Worm (Caenorhabditis elegans): ENCODE measurements around the gene rps-14.

The rps-14 gene

ce11 chrIII:7216924-7217521 is 37.6 kb upstream of the rps-14 start:
- peak; percentile 96 for TF ChIP-seq unc-62 (GFP tag; optimal IDR thresholded peaks at IDR 0.05)
- TF ChIP-seq hlh-1 (tag; optimal IDR thresholded peaks at IDR 0.05) = peak; percentile 96
- TF ChIP-seq lin-13 (tag; optimal IDR thresholded peaks at IDR 0.05) = no peak
- TF ChIP-seq nhr-12 (tag; optimal IDR thresholded peaks at IDR 0.05) = no peak
- peak; percentile 98 for TF ChIP-seq unc-120 (tag; optimal IDR thresholded peaks at IDR 0.05; ENCODE audit: poor library complexity, severe bottlenecking)

DNA sequence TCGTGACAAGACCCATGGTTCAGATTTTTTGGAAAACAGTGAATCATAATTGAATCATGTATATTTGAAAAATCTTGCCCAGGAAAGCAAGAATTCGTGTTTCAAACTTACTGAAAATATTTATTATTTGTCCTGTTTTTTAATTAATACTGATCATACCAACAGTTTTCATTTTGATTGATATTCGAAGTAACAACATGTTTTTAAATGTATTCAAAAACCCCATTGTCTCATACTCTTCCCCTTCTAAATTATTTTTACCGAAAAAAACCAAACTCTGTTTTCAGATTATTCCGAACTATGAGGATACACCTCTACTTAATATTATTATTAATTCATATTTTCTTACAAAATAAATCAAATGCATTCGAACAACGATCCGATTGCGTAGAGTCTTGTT is 36.8 kb upstream of the rps-14 start, which contains the start of gene R151.1:
Gene R151.1 (plus strand): TSS at position 301 of the 400 bp plus-strand sequence.
- TF ChIP-seq ces-1 (GFP tag; optimal IDR thresholded peaks at IDR 0.05) = no peak

DNA sequence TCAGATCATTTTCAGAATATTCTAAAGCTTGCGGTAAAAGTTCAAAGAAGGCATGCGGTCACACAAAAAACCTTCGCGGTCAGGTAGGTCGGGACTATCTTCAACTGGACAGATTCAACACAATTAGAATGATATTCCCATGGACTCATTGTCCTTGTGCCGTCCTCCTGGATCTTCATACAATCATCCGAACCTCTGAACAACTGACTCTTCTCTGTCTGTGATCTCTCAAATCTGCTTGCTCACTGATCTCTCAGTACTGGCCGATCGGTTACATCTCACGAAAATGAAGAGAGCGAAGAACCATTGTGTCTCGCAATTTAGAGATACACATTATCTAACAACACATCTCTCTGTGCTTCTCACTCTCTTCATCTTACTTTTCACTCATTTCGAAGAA is 36.1 kb upstream of the rps-14 start:
- TF ChIP-seq unc-120 (tag; optimal IDR thresholded peaks at IDR 0.05; ENCODE audit: poor library complexity, severe bottlenecking) (peak; percentile 42), hlh-1 (tag; optimal IDR thresholded peaks at IDR 0.05) (peak; percentile 99), pha-4 (tag; optimal IDR thresholded peaks at IDR 0.05) (no peak), nhr-12 (tag; optimal IDR thresholded peaks at IDR 0.05) (no peak)

- TF ChIP-seq zip-8 (tag; optimal IDR thresholded peaks at IDR 0.05) (no peak), ceh-39 (tag; optimal IDR thresholded peaks at IDR 0.05) (no peak), lsy-2 (tag; optimal IDR thresholded peaks at IDR 0.05) (no peak), blmp-1 (tag; optimal IDR thresholded peaks at IDR 0.05) (no peak), sptf-1 (tag; optimal IDR thresholded peaks at IDR 0.05) (no peak), nhr-2 (tag; optimal IDR thresholded peaks at IDR 0.05) (no peak), sem-2 (GFP tag; optimal IDR thresholded peaks at IDR 0.05) (no peak), snpc-4 (tag; optimal IDR thresholded peaks at IDR 0.05) (no peak), tbx-8 (GFP tag; optimal IDR thresholded peaks at IDR 0.05) (no peak)
These were observed 32.6 kb upstream of the rps-14 start for ce11 chrIII:7212028-7212427.

DNA sequence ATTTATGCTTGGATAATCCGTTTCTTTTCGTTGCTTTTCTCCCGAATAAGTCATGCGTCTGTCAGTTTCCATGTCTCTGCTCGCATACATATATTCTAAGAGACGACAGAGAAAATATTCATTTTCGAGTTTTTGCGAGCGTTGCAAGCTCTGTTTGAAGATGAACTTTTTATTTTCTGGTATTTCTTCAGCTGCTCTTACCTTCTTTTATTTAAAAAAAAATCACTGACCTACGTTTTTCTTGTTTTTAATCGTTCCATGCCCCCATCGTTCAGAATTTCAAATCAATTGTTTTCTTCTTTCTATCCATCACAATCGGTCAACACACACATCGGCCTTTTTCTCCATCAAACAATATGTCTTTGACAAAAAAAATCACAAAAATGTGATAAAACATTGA is 31.1 kb upstream of the rps-14 start:
- TF ChIP-seq elt-1 (tag; optimal IDR thresholded peaks at IDR 0.05; ENCODE audit: borderline replicate concordance, insufficient read depth) (no peak), tbx-8 (GFP tag; optimal IDR thresholded peaks at IDR 0.05) (no peak), nhr-28 (tag; optimal IDR thresholded peaks at IDR 0.05) (no peak), snpc-4 (tag; optimal IDR thresholded peaks at IDR 0.05) (no peak), pha-4 (tag; optimal IDR thresholded peaks at IDR 0.05) (no peak), lsy-2 (tag; optimal IDR thresholded peaks at IDR 0.05) (no peak), mab-5 (tag; optimal IDR thresholded peaks at IDR 0.05) (no peak), bed-3 (GFP tag; optimal IDR thresholded peaks at IDR 0.05) (no peak), elt-3 (tag; optimal IDR thresholded peaks at IDR 0.05) (no peak), ztf-11 (tag; optimal IDR thresholded peaks at IDR 0.05) (no peak), nhr-12 (tag; optimal IDR thresholded peaks at IDR 0.05) (no peak), unc-39 (tag; optimal IDR thresholded peaks at IDR 0.05) (no peak), nhr-237 (tag; optimal IDR thresholded peaks at IDR 0.05) (no peak), lin-32 (GFP tag; optimal IDR thresholded peaks at IDR 0.05) (no peak), ceh-43 (GFP tag; optimal IDR thresholded peaks at IDR 0.05) (no peak), sem-2 (GFP tag; optimal IDR thresholded peaks at IDR 0.05) (no peak)

DNA sequence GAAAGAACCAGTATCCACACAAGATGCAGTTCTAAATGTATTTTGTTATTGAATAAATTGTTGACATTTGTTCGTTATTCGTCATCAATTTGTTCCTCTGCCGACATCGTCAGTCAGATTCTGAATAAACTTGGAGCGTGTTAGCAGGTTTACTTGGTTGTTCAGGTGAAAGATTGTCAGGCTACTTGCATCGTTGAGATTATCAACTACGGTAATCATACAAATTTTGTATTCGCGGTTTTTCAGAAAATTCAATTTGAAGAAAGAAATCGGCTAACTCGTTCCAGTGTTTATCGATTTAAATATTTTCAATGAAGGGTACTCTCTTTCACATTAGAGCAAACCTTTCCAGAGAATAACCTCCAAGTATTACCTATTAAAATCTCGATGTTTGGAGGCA is 30.3 kb upstream of the rps-14 start, which contains the start of gene R151.2:
Gene R151.2 (plus strand): TSS at position 247 of the 400 bp plus-strand sequence.
- TF ChIP-seq nhr-12 (tag; optimal IDR thresholded peaks at IDR 0.05) = no peak
- TF ChIP-seq lsy-2 (tag; optimal IDR thresholded peaks at IDR 0.05) = no peak
- no peak for TF ChIP-seq ceh-39 (tag; optimal IDR thresholded peaks at IDR 0.05)
- no peak for TF ChIP-seq lin-32 (GFP tag; optimal IDR thresholded peaks at IDR 0.05)
- no peak for TF ChIP-seq nhr-237 (tag; optimal IDR thresholded peaks at IDR 0.05)
- TF ChIP-seq mab-5 (tag; optimal IDR thresholded peaks at IDR 0.05) = no peak
- no peak for TF ChIP-seq blmp-1 (tag; optimal IDR thresholded peaks at IDR 0.05)
- no peak for TF ChIP-seq M03D4.4 (tag; optimal IDR thresholded peaks at IDR 0.05)
- TF ChIP-seq drap-1 (GFP tag; optimal IDR thresholded peaks at IDR 0.05) = no peak
- TF ChIP-seq nhr-2 (tag; optimal IDR thresholded peaks at IDR 0.05) = no peak
- no peak for TF ChIP-seq unc-120 (tag; optimal IDR thresholded peaks at IDR 0.05; ENCODE audit: poor library complexity, severe bottlenecking)
- no peak for TF ChIP-seq sem-2 (GFP tag; optimal IDR thresholded peaks at IDR 0.05)
- no peak for TF ChIP-seq nhr-76 (tag; optimal IDR thresholded peaks at IDR 0.05)
- TF ChIP-seq unc-39 (tag; optimal IDR thresholded peaks at IDR 0.05) = no peak
- TF ChIP-seq pha-4 (tag; optimal IDR thresholded peaks at IDR 0.05) = no peak
- TF ChIP-seq elt-1 (tag; optimal IDR thresholded peaks at IDR 0.05; ENCODE audit: borderline replicate concordance, insufficient read depth) = no peak
- TF ChIP-seq ham-2 (GFP tag; optimal IDR thresholded peaks at IDR 0.05) = no peak
- TF ChIP-seq cnd-1 (tag; optimal IDR thresholded peaks at IDR 0.05) = no peak

All from whole organism, mixed stage, embryonic.